Fruit fly (Drosophila melanogaster) whole organism, adult: ENCODE data around the gene aurA.

Source experiments
- CG11617 ChIP-seq: fragments of 200-800 bp; sonication (Bioruptor generic); optimal IDR thresholded peaks from 2 replicates; lab custom pipeline; 2017; ENCODE audit warnings: mild to moderate bottlenecking, missing biosample characterization, missing genetic modification reagents, missing genetic modification characterization
- CG12768 ChIP-seq: fragments of 200-800 bp; sonication (Bioruptor generic); optimal IDR thresholded peaks from 2 replicates; lab custom pipeline; 2017; ENCODE audit warnings: missing biosample characterization, missing genetic modification characterization, mild to moderate bottlenecking, moderate library complexity, missing genetic modification reagents
- CG14711 ChIP-seq: fragments of 200-800 bp; sonication (Bioruptor generic); optimal IDR thresholded peaks from 2 replicates; lab custom pipeline; 2018; ENCODE audit warnings: missing biosample characterization, mild to moderate bottlenecking, missing genetic modification characterization, moderate library complexity
- CG1620 ChIP-seq: fragments of 200-800 bp; sonication (Bioruptor generic); optimal IDR thresholded peaks from 2 replicates; lab custom pipeline; 2016; ENCODE audit warnings: missing biosample characterization, missing genetic modification characterization
- CG33017 ChIP-seq: fragments of 200-800 bp; sonication (Bioruptor generic); optimal IDR thresholded peaks from 2 replicates; lab custom pipeline; 2018; ENCODE audit warnings: missing biosample characterization, mild to moderate bottlenecking, missing genetic modification characterization, moderate library complexity
- CG5204 ChIP-seq: fragments of 200-800 bp; sonication (Bioruptor generic); optimal IDR thresholded peaks from 2 replicates; lab custom pipeline; 2016; ENCODE audit warnings: missing biosample characterization, missing genetic modification characterization
- CG7045 ChIP-seq: fragments of 200-800 bp; sonication (Bioruptor generic); optimal IDR thresholded peaks from 2 replicates; lab custom pipeline; 2017; ENCODE audit warnings: missing biosample characterization, mild to moderate bottlenecking, missing genetic modification characterization
- CG7101 ChIP-seq: fragments of 200-800 bp; sonication (Bioruptor generic); optimal IDR thresholded peaks from 2 replicates; lab custom pipeline; 2018; ENCODE audit warnings: missing biosample characterization, mild to moderate bottlenecking, missing genetic modification characterization, moderate library complexity
- Clk ChIP-seq: fragments of 200-800 bp; sonication (Bioruptor generic); optimal IDR thresholded peaks from 2 replicates; lab custom pipeline; 2017; ENCODE audit warnings: missing biosample characterization, missing genetic modification characterization
- Crg-1 ChIP-seq: fragments of 200-800 bp; sonication (Bioruptor generic); optimal IDR thresholded peaks from 2 replicates; lab custom pipeline; 2016; ENCODE audit warnings: missing biosample characterization, missing genetic modification characterization
- Hr96 ChIP-seq: fragments of 200-800 bp; sonication (Bioruptor generic); optimal IDR thresholded peaks from 2 replicates; lab custom pipeline; 2016; ENCODE audit warnings: missing biosample characterization, missing genetic modification characterization
- Mnt ChIP-seq: fragments of 200-800 bp; sonication (Bioruptor generic); optimal IDR thresholded peaks from 2 replicates; lab custom pipeline; 2016; ENCODE audit warnings: missing biosample characterization, mild to moderate bottlenecking, missing genetic modification characterization
- bab1 ChIP-seq: fragments of 200-800 bp; sonication (Bioruptor generic); optimal IDR thresholded peaks from 3 replicates; lab custom pipeline; 2019; ENCODE audit warnings: missing biosample characterization, mild to moderate bottlenecking, missing genetic modification characterization, moderate library complexity
- cic ChIP-seq: fragments of 200-800 bp; sonication (Bioruptor generic); optimal IDR thresholded peaks from 2 replicates; lab custom pipeline; 2017; ENCODE audit warnings: missing biosample characterization, mild to moderate bottlenecking, missing genetic modification characterization, moderate library complexity
- cnc ChIP-seq, 2 experiments: fragments of >200 bp; optimal IDR thresholded peaks; 2 replicates each; lab custom pipeline; 2017
- kay ChIP-seq: fragments of 200-800 bp; sonication (Bioruptor generic); peaks from one replicate; lab custom pipeline; 2016; ENCODE audit warnings: missing biosample characterization, missing genetic modification characterization, borderline replicate concordance
- ovo ChIP-seq: fragments of 200-800 bp; sonication (Bioruptor generic); optimal IDR thresholded peaks from 2 replicates; lab custom pipeline; 2016; ENCODE audit warnings: missing biosample characterization, missing genetic modification characterization
- pad ChIP-seq: fragments of 200-800 bp; sonication (Bioruptor generic); optimal IDR thresholded peaks from 3 replicates; lab custom pipeline; 2017; ENCODE audit warnings: missing biosample characterization, missing genetic modification characterization, mild to moderate bottlenecking, moderate library complexity, missing genetic modification reagents
- tj ChIP-seq: fragments of 200-800 bp; sonication (Bioruptor generic); optimal IDR thresholded peaks from 3 replicates; lab custom pipeline; 2017; ENCODE audit warnings: missing biosample characterization, mild to moderate bottlenecking, missing genetic modification characterization, moderate library complexity
- toe ChIP-seq: fragments of 200-800 bp; sonication (Bioruptor generic); optimal IDR thresholded peaks from 2 replicates; lab custom pipeline; 2016; ENCODE audit warnings: missing biosample characterization, missing genetic modification characterization

aurA gene

dm6 chr3R:11962739-11963214, at the start of gene aurA, which contains the start of gene CG3281:
aurA (plus strand) TSS chr3R:11963124.
CG3281 (minus strand) TSS chr3R:11962805.
- TF ChIP-seq Crg-1 (GFP tag; lab: Kevin White, UChicago) (peak; percentile 81), CG33017 (tag; lab: Kevin White, UChicago) (peak; percentile 48), pad (GFP tag; lab: Kevin White, UChicago) (peak; percentile 72), CG7101 (tag; lab: Kevin White, UChicago) (peak; percentile 80), CG12768 (peak; percentile 60), kay (GFP tag; lab: Kevin White, UChicago) (no peak), tj (GFP tag; lab: Kevin White, UChicago) (peak; percentile 47), CG7045 (GFP tag; lab: Kevin White, UChicago) (peak; percentile 54), cnc (optimal IDR thresholded peaks at IDR 0.05; lab: Kevin White, UChicago) (no peak), bab1 (GFP tag; lab: Kevin White, UChicago) (peak; percentile 91), ovo (GFP tag; lab: Kevin White, UChicago) (peak; percentile 86), Clk (GFP tag; lab: Kevin White, UChicago) (peak; percentile 80), CG11617 (GFP tag; lab: Kevin White, UChicago) (peak; percentile 81), CG14711 (tag; lab: Kevin White, UChicago) (peak; percentile 69), Mnt (GFP tag; lab: Kevin White, UChicago) (peak; percentile 58), CG1620 (GFP tag; lab: Kevin White, UChicago) (peak; percentile 93), cic (GFP tag; lab: Kevin White, UChicago) (peak; percentile 7), CG5204 (GFP tag; lab: Kevin White, UChicago) (peak; percentile 90), toe (GFP tag; lab: Kevin White, UChicago) (peak; percentile 94), Hr96 (GFP tag; lab: Kevin White, UChicago) (peak; percentile 83)

DNA sequence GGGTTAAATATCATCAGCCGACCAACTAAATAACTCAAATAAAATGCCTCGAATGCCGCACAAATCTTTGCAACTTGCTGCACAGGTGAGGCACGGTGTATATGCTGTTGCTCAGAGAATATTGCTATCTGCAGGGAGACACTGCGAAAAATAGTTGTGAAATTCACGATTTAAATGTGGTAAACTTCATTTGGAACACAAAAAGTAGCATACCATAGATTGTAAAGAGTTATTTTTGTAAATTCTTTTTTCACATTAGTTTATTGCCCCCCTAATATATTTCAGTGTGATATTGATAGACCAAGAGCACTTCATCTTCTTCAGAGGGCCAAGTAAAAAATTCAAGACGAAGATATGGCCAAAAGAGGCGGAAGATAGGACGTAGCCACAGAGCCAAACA, 42.3 kb upstream of the aurA start:
- TF ChIP-seq CG7045 (GFP tag; lab: Kevin White, UChicago) (no peak), pad (GFP tag; lab: Kevin White, UChicago) (no peak), CG11617 (GFP tag; lab: Kevin White, UChicago) (no peak), CG1620 (GFP tag; lab: Kevin White, UChicago) (no peak), ovo (GFP tag; lab: Kevin White, UChicago) (no peak), CG14711 (tag; lab: Kevin White, UChicago) (no peak), CG12768 (no peak), CG33017 (tag; lab: Kevin White, UChicago) (no peak), bab1 (GFP tag; lab: Kevin White, UChicago) (no peak), Clk (GFP tag; lab: Kevin White, UChicago) (no peak), Crg-1 (GFP tag; lab: Kevin White, UChicago) (no peak), Mnt (GFP tag; lab: Kevin White, UChicago) (no peak), cnc (optimal IDR thresholded peaks at IDR 0.05; lab: Kevin White, UChicago) (no peak)

DNA sequence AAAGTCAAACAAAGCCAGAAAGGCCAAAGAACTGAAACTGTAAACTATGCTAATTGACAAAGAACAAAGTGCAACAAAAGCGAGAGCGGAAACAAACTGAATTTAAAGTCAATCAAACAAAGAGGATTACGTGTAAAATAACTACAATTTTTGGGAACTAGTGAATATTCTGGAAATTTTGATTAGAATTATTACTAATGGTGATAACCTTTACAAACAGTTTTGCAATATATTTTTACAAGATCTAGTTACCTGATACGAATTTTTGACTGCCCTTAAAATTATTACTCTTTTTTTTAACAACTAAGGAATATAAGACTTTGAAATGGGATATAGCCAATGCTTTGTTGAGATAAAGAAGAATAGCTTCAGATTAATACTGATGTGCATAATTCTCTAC, 32.0 kb upstream of the aurA start, which contains the start of gene CG14731:
Gene CG14731 (plus strand): TSS at position 301 of the 400 bp plus-strand sequence.
- TF ChIP-seq CG7045 (GFP tag; lab: Kevin White, UChicago), result no peak
- TF ChIP-seq cnc (optimal IDR thresholded peaks at IDR 0.05; lab: Kevin White, UChicago), result no peak
- no peak for TF ChIP-seq CG12768
- TF ChIP-seq CG14711 (tag; lab: Kevin White, UChicago), result no peak
- no peak for TF ChIP-seq ovo (GFP tag; lab: Kevin White, UChicago)
- no peak for TF ChIP-seq Mnt (GFP tag; lab: Kevin White, UChicago)
- TF ChIP-seq tj (GFP tag; lab: Kevin White, UChicago), result no peak
- no peak for TF ChIP-seq Crg-1 (GFP tag; lab: Kevin White, UChicago)
- TF ChIP-seq pad (GFP tag; lab: Kevin White, UChicago), result no peak
- no peak for TF ChIP-seq CG1620 (GFP tag; lab: Kevin White, UChicago)

DNA sequence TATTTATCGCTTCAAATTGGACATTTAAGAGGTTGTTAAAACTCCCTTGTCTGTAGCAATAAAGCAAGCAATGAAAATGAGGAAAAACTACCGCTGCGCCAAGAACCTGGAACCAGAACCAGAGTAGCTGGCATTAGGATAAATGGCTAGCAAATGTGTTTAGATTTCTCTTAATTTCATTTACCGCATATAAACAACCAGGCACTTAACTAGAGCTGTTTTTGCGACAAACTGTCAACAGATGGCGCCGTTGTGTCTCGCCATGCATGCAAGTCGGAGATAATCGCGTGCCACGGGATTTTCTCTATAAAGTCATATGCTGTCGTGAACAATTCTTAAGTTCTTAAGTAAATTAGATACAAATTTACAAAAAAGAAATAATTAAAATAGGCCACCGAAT, 29.0 kb upstream of the aurA start:
- TF ChIP-seq Hr96 (GFP tag; lab: Kevin White, UChicago) (no peak), kay (GFP tag; lab: Kevin White, UChicago) (no peak), CG12768 (no peak), bab1 (GFP tag; lab: Kevin White, UChicago) (no peak), toe (GFP tag; lab: Kevin White, UChicago) (no peak), CG1620 (GFP tag; lab: Kevin White, UChicago) (no peak), CG14711 (tag; lab: Kevin White, UChicago) (no peak), CG11617 (GFP tag; lab: Kevin White, UChicago) (no peak), Mnt (GFP tag; lab: Kevin White, UChicago) (no peak), CG33017 (tag; lab: Kevin White, UChicago) (no peak), tj (GFP tag; lab: Kevin White, UChicago) (no peak)

- TF ChIP-seq cnc (optimal IDR thresholded peaks at IDR 0.05; lab: Kevin White, UChicago) (no peak), CG14711 (tag; lab: Kevin White, UChicago) (no peak), CG7101 (tag; lab: Kevin White, UChicago) (no peak), Mnt (GFP tag; lab: Kevin White, UChicago) (no peak), ovo (GFP tag; lab: Kevin White, UChicago) (no peak), toe (GFP tag; lab: Kevin White, UChicago) (no peak), CG5204 (GFP tag; lab: Kevin White, UChicago) (no peak), CG12768 (no peak), CG1620 (GFP tag; lab: Kevin White, UChicago) (no peak), CG11617 (GFP tag; lab: Kevin White, UChicago) (no peak), Hr96 (GFP tag; lab: Kevin White, UChicago) (no peak), CG33017 (tag; lab: Kevin White, UChicago) (no peak), bab1 (GFP tag; lab: Kevin White, UChicago) (no peak), cic (GFP tag; lab: Kevin White, UChicago) (no peak), Clk (GFP tag; lab: Kevin White, UChicago) (no peak), tj (GFP tag; lab: Kevin White, UChicago) (no peak), kay (GFP tag; lab: Kevin White, UChicago) (no peak), Crg-1 (GFP tag; lab: Kevin White, UChicago) (no peak), pad (GFP tag; lab: Kevin White, UChicago) (no peak)
Observed at dm6 chr3R:11937427-11938114, 25.4 kb upstream of the aurA start.
